Worm (Caenorhabditis elegans): ENCODE data around the gene srb-5.

- TF ChIP-seq Y79H2A.3 (GFP tag; conservative IDR thresholded peaks at IDR 0.05): no peak
- TF ChIP-seq atf-7 (tag; optimal IDR thresholded peaks at IDR 0.05): no peak
- no peak for TF ChIP-seq athp-1 (tag; optimal IDR thresholded peaks at IDR 0.05)
- no peak for TF ChIP-seq egl-44 (GFP tag; IDR thresholded peaks at IDR 0.05)
- no peak for TF ChIP-seq F23B12.7 (tag; optimal IDR thresholded peaks at IDR 0.05; ENCODE audit: insufficient read depth)
Observed at ce11 chrII:5176934-5177333, 13.8 kb upstream of the srb-5 start.
